Worm (Caenorhabditis elegans) whole organism, midembryonic: ENCODE measurements around the gene K09E9.7.

ENCODE experiments used
- T22C8.4 ChIP-seq: fragments of 200-800 bp; sonication (Bioruptor generic); IDR thresholded peaks from 2 replicates; pipeline ENCODE4 v1.3.6; 2022; ENCODE audit warnings: missing genetic modification characterization, missing compliant biosample characterization
- flt-1 ChIP-seq: fragments of 200-800 bp; sonication (Bioruptor generic); IDR thresholded peaks from 2 replicates; pipeline ENCODE4 v1.3.6; 2022; ENCODE audit warnings: missing genetic modification characterization, missing compliant biosample characterization
- klf-2 ChIP-seq: fragments of 200-800 bp; sonication (Bioruptor generic); conservative IDR thresholded peaks from 2 replicates; pipeline ENCODE4 v1.3.6; 2022; ENCODE audit warnings: missing genetic modification reagents, missing genetic modification characterization, missing compliant biosample characterization
- med-1 ChIP-seq: sonication (generic microtip); optimal IDR thresholded peaks from 2 replicates; lab custom pipeline; 2017; ENCODE audit warnings: missing genetic modification characterization, mild to moderate bottlenecking, missing compliant biosample characterization, antibody characterized with exemption, missing genetic modification reagents; ENCODE audit not compliant: insufficient read depth
- tab-1 ChIP-seq: fragments of 200-800 bp; sonication (Bioruptor generic); IDR thresholded peaks from 2 replicates; pipeline ENCODE4 v1.3.6; 2022; ENCODE audit warnings: missing genetic modification characterization, missing compliant biosample characterization
- ztf-23 ChIP-seq: fragments of 200-800 bp; sonication (Bioruptor generic); IDR thresholded peaks from 2 replicates; pipeline ENCODE4 v1.3.6; 2022; ENCODE audit warnings: missing genetic modification reagents, missing genetic modification characterization, missing compliant biosample characterization
- ztf-29 ChIP-seq: fragments of 200-800 bp; sonication (Bioruptor generic); IDR thresholded peaks from 2 replicates; pipeline ENCODE4 v1.3.6; 2022; ENCODE audit warnings: missing genetic modification reagents, missing genetic modification characterization, missing compliant biosample characterization

ce11 chrX:15650428-15650827 is 9.7 kb downstream of the K09E9.7 start:
- TF ChIP-seq ztf-29, result no peak
- no peak for TF ChIP-seq flt-1
- no peak for TF ChIP-seq klf-2
- no peak for TF ChIP-seq med-1
- no peak for TF ChIP-seq ztf-23 (GFP tag; lab: Robert Waterston, UW)
- no peak for TF ChIP-seq tab-1
- TF ChIP-seq T22C8.4 (GFP tag; lab: Robert Waterston, UW), result no peak
